Worm (Caenorhabditis elegans) whole organism, L4 larva: ENCODE measurements around the gene T25G12.6.

Experiments used
- ama-1 ChIP-seq: fragments of 150-350 bp; optimal IDR thresholded peaks from 2 replicates; lab custom pipeline; 2014; ENCODE audit warnings: inconsistent platforms, mixed read lengths
- unc-130 ChIP-seq: sonication (generic microtip); optimal IDR thresholded peaks from 2 replicates; lab custom pipeline; 2016; ENCODE audit warnings: missing genetic modification reagents, missing genetic modification characterization, missing compliant biosample characterization

DNA sequence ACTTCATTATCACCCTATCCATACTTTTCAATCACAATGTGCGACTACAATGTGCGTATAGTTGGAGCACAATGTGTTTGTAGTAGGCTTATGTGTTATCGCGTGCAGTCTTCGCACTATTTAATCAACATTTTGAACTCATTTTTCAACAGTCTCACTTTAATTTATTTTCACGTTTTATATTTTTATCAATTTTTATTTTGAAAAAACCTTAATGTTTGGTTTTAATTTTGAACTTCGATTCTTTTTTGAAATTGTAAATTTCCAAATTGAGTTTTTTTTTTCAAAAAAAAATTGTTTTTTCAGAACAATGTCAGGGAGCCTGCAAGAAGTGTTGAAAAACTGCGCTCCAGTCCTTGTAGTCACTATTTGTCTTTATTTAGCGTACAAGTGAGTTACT lies 13.0 kb upstream of the T25G12.6 start, which contains the start of gene T25G12.13:
- TF ChIP-seq unc-130 (GFP tag; lab: Kevin White, UChicago), result no peak
- TF ChIP-seq ama-1 (lab: Kevin White, UChicago), result no peak
